Worm (Caenorhabditis elegans) whole organism, late embryonic: ENCODE results near the gene F54B3.2.

Experiments used
- F13H6.1 ChIP-seq: sonication (generic microtip); optimal IDR thresholded peaks from 2 replicates; lab custom pipeline; 2016; ENCODE audit warnings: missing genetic modification characterization, missing compliant biosample characterization
- Y22D7AL.16 ChIP-seq: sonication (generic microtip); optimal IDR thresholded peaks from 2 replicates; lab custom pipeline; 2016; ENCODE audit warnings: missing genetic modification characterization, missing compliant biosample characterization
- ahr-1 ChIP-seq: sonication (generic microtip); optimal IDR thresholded peaks from 2 replicates; lab custom pipeline; 2016; ENCODE audit warnings: missing genetic modification characterization, missing compliant biosample characterization
- ceh-14 ChIP-seq: sonication (generic microtip); optimal IDR thresholded peaks from 2 replicates; lab custom pipeline; 2016; ENCODE audit warnings: missing genotype, missing genetic modification characterization, missing compliant biosample characterization
- ceh-2 ChIP-seq: sonication (generic microtip); optimal IDR thresholded peaks from 2 replicates; lab custom pipeline; 2016; ENCODE audit warnings: missing genotype, missing genetic modification characterization, missing compliant biosample characterization
- ceh-22 ChIP-seq: sonication (generic microtip); optimal IDR thresholded peaks from 2 replicates; lab custom pipeline; 2017; ENCODE audit warnings: missing biosample characterization, missing genetic modification characterization
- ceh-24 ChIP-seq: sonication (generic microtip); optimal IDR thresholded peaks from 2 replicates; lab custom pipeline; 2016; ENCODE audit warnings: mild to moderate bottlenecking, missing genetic modification characterization, missing compliant biosample characterization
- ceh-30 ChIP-seq: fragments of 150-350 bp; optimal IDR thresholded peaks from 2 replicates; lab custom pipeline; 2014; ENCODE audit warnings: missing biosample characterization, missing genetic modification characterization
- ceh-31 ChIP-seq: sonication (generic microtip); optimal IDR thresholded peaks from 2 replicates; lab custom pipeline; 2016; ENCODE audit warnings: missing genetic modification characterization, missing compliant biosample characterization
- ceh-34 ChIP-seq: sonication (generic microtip); optimal IDR thresholded peaks from 2 replicates; lab custom pipeline; 2016; ENCODE audit warnings: mild to moderate bottlenecking, missing genetic modification characterization, missing compliant biosample characterization
- ceh-45 ChIP-seq: fragments of 200-800 bp; sonication (Bioruptor generic); IDR thresholded peaks from 2 replicates; pipeline ENCODE4 v1.3.6; 2022; ENCODE audit warnings: missing genetic modification reagents, missing genetic modification characterization, missing compliant biosample characterization
- elt-4 ChIP-seq: sonication (generic microtip); optimal IDR thresholded peaks from 2 replicates; lab custom pipeline; 2016; ENCODE audit warnings: missing genetic modification characterization, missing compliant biosample characterization
- eyg-1 ChIP-seq: sonication (generic microtip); optimal IDR thresholded peaks from 2 replicates; lab custom pipeline; 2016; ENCODE audit warnings: missing genotype, missing genetic modification characterization, missing compliant biosample characterization
- fax-1 ChIP-seq: sonication (generic microtip); optimal IDR thresholded peaks from 2 replicates; lab custom pipeline; 2016; ENCODE audit warnings: missing genotype, missing genetic modification characterization, missing compliant biosample characterization
- fkh-10 ChIP-seq: fragments of 150-350 bp; optimal IDR thresholded peaks from 2 replicates; lab custom pipeline; 2014; ENCODE audit warnings: missing biosample characterization, missing genetic modification reagents, missing genetic modification characterization
- hlh-30 ChIP-seq: sonication (generic microtip); optimal IDR thresholded peaks from 2 replicates; lab custom pipeline; 2017; ENCODE audit warnings: antibody characterized with exemption, missing genetic modification characterization, missing compliant biosample characterization; ENCODE audit not compliant: insufficient read depth
- hlh-6 ChIP-seq: sonication (generic microtip); optimal IDR thresholded peaks from 2 replicates; lab custom pipeline; 2016; ENCODE audit warnings: missing genotype, missing genetic modification characterization, missing compliant biosample characterization
- lim-6 ChIP-seq: sonication (generic microtip); optimal IDR thresholded peaks from 2 replicates; lab custom pipeline; 2016; ENCODE audit warnings: missing genetic modification characterization, missing compliant biosample characterization
- nfya-1 ChIP-seq: sonication (generic microtip); optimal IDR thresholded peaks from 2 replicates; lab custom pipeline; 2017; ENCODE audit warnings: missing genetic modification characterization, mild to moderate bottlenecking, missing compliant biosample characterization, antibody characterized with exemption, moderate library complexity
- nhr-11 ChIP-seq: fragments of 150-350 bp; optimal IDR thresholded peaks from 2 replicates; lab custom pipeline; 2014; ENCODE audit warnings: missing biosample characterization, missing genetic modification characterization
- odd-2 ChIP-seq: sonication (generic microtip); optimal IDR thresholded peaks from 2 replicates; lab custom pipeline; 2017; ENCODE audit warnings: antibody characterized with exemption, mild to moderate bottlenecking, missing genetic modification characterization, missing compliant biosample characterization
- pag-3 ChIP-seq: sonication (generic microtip); optimal IDR thresholded peaks from 2 replicates; lab custom pipeline; 2016; ENCODE audit warnings: missing compliant biosample characterization, missing genetic modification characterization, borderline replicate concordance
- pat-9 ChIP-seq: fragments of 200-800 bp; sonication (Bioruptor generic); optimal IDR thresholded peaks from 2 replicates; lab custom pipeline; 2018; ENCODE audit warnings: mild to moderate bottlenecking, missing genetic modification characterization, moderate library complexity, missing compliant biosample characterization
- pha-2 ChIP-seq: sonication (generic microtip); optimal IDR thresholded peaks from 2 replicates; lab custom pipeline; 2017; ENCODE audit warnings: mild to moderate bottlenecking, missing genetic modification characterization, missing compliant biosample characterization
- pha-4 ChIP-seq: fragments of 150-350 bp; optimal IDR thresholded peaks from 2 replicates; lab custom pipeline; 2018; ENCODE audit warnings: missing biosample characterization, missing genetic modification reagents, missing genetic modification characterization
- pqm-1 ChIP-seq: sonication (generic microtip); optimal IDR thresholded peaks from 2 replicates; lab custom pipeline; 2016; ENCODE audit warnings: missing genetic modification characterization, missing compliant biosample characterization
- pros-1 ChIP-seq: fragments of 150-350 bp; optimal IDR thresholded peaks from 2 replicates; lab custom pipeline; 2014; ENCODE audit warnings: missing biosample characterization, missing genetic modification reagents, missing genetic modification characterization
- rnt-1 ChIP-seq: sonication (generic microtip); optimal IDR thresholded peaks from 2 replicates; lab custom pipeline; 2016; ENCODE audit warnings: missing genetic modification characterization, missing compliant biosample characterization
- sox-4 ChIP-seq: sonication (generic microtip); optimal IDR thresholded peaks from 2 replicates; lab custom pipeline; 2017; ENCODE audit warnings: mild to moderate bottlenecking, missing genetic modification characterization, inconsistent platforms, missing compliant biosample characterization
- syd-9 ChIP-seq: sonication (generic microtip); optimal IDR thresholded peaks from 2 replicates; lab custom pipeline; 2016; ENCODE audit warnings: mild to moderate bottlenecking, missing genetic modification characterization, moderate library complexity, missing compliant biosample characterization
- tbx-7 ChIP-seq: sonication (generic microtip); optimal IDR thresholded peaks from 2 replicates; lab custom pipeline; 2016; ENCODE audit warnings: missing genotype, missing genetic modification characterization, missing compliant biosample characterization
- unc-42 ChIP-seq: sonication (generic microtip); optimal IDR thresholded peaks from 2 replicates; lab custom pipeline; 2016; ENCODE audit warnings: missing genotype, missing genetic modification characterization, missing compliant biosample characterization
- unc-55 ChIP-seq: sonication (generic microtip); optimal IDR thresholded peaks from 2 replicates; lab custom pipeline; 2017; ENCODE audit warnings: missing biosample characterization, missing genetic modification reagents, missing genetic modification characterization
- unc-86 ChIP-seq: sonication (generic microtip); optimal IDR thresholded peaks from 2 replicates; lab custom pipeline; 2016; ENCODE audit warnings: missing genetic modification characterization, missing compliant biosample characterization
- ztf-16 ChIP-seq: sonication (generic microtip); optimal IDR thresholded peaks from 2 replicates; lab custom pipeline; 2017; ENCODE audit warnings: missing genetic modification characterization, missing compliant biosample characterization

F54B3.2 gene

ce11 chrII:10300082-10300749 lies 30.3 kb upstream of the F54B3.2 start, which contains the start of gene nep-26:
Gene nep-26, minus strand, starts transcription at chrII:10300132.
- TF ChIP-seq syd-9 (no peak), ahr-1 (tag; lab: Kevin White, UChicago) (no peak), unc-86 (no peak), ceh-31 (no peak), pqm-1 (no peak), unc-55 (GFP tag; lab: Kevin White, UChicago) (peak; percentile 33), F13H6.1 (no peak)
- TF ChIP-seq, all 69 proteins: peak for 1

- TF ChIP-seq lim-6 (tag; lab: Kevin White, UChicago) (no peak), F13H6.1 (no peak), syd-9 (no peak)
- TF ChIP-seq, all 69 proteins: peak for 0
Observed at ce11 chrII:10294262-10294661, 24.3 kb upstream of the F54B3.2 start.

ce11 chrII:10288926-10289325 lies 19.0 kb upstream of the F54B3.2 start:
- no peak for TF ChIP-seq nfya-1 (tag; lab: Kevin White, UChicago)
- no peak for TF ChIP-seq odd-2 (tag; lab: Kevin White, UChicago)
- no peak for TF ChIP-seq pag-3 (tag; lab: Kevin White, UChicago)
- no peak for TF ChIP-seq ceh-22 (tag; lab: Kevin White, UChicago)
- TF ChIP-seq ceh-24 = no peak
- no peak for TF ChIP-seq fkh-10
- TF ChIP-seq, all 69 proteins: peak for 0

ce11 chrII:10284991-10285390 lies 15.0 kb upstream of the F54B3.2 start:
- no peak for TF ChIP-seq ceh-14 (tag; lab: Kevin White, UChicago)
- no peak for TF ChIP-seq ceh-45 (GFP tag; lab: Robert Waterston, UW)
- TF ChIP-seq pros-1 (tag; lab: Kevin White, UChicago) = no peak
- no peak for TF ChIP-seq fax-1
- no peak for TF ChIP-seq ceh-34 (tag; lab: Kevin White, UChicago)
- no peak for TF ChIP-seq ceh-2 (tag; lab: Kevin White, UChicago)

DNA sequence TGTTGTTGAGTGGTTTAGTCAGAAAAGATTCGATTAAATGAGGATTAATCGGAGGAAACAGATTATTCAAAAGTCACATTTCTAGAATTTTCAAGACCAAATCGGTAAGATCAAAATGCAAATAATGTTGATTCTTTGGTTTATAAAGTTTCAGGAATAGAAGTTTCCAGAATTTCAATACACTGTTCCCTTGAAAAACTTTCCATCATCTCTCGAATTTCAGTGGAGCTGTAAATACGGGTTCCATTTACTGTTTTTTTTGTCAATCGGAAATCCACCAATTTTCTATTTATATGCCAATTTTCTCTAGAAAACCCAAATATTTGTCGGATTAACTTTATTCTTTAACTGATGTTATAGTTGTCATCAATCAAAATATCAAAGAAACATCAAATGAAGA lies 13.2 kb upstream of the F54B3.2 start:
- TF ChIP-seq nhr-11 (tag; lab: Kevin White, UChicago) = no peak
- TF ChIP-seq ztf-16 (tag; lab: Kevin White, UChicago) = no peak
- TF ChIP-seq eyg-1 (tag; lab: Kevin White, UChicago) = no peak
- TF ChIP-seq pros-1 (tag; lab: Kevin White, UChicago) = no peak
- TF ChIP-seq unc-86 = no peak
- TF ChIP-seq sox-4 (tag; lab: Kevin White, UChicago) = no peak
- no peak for TF ChIP-seq hlh-30 (tag; lab: Kevin White, UChicago)
- no peak for TF ChIP-seq elt-4 (tag; lab: Kevin White, UChicago)
- no peak for TF ChIP-seq pha-4
- no peak for TF ChIP-seq fax-1
- TF ChIP-seq rnt-1 = no peak
- no peak for TF ChIP-seq hlh-6 (tag; lab: Kevin White, UChicago)
- TF ChIP-seq pat-9 (tag; lab: Kevin White, UChicago) = no peak
- no peak for TF ChIP-seq ceh-30 (tag; lab: Kevin White, UChicago)
- TF ChIP-seq unc-42 (tag; lab: Kevin White, UChicago) = no peak
- TF ChIP-seq pha-2 (tag; lab: Kevin White, UChicago) = no peak
- no peak for TF ChIP-seq ceh-45 (GFP tag; lab: Robert Waterston, UW)
- TF ChIP-seq ceh-34 (tag; lab: Kevin White, UChicago) = no peak
- TF ChIP-seq Y22D7AL.16 (tag; lab: Kevin White, UChicago) = no peak
- TF ChIP-seq tbx-7 (tag; lab: Kevin White, UChicago) = no peak
